Fruit fly (Drosophila melanogaster) whole organism, embryonic: ENCODE measurements around the gene CG5835.

Experiments used
- Adf1 ChIP-seq: fragments of 200-800 bp; sonication (Bioruptor generic); IDR thresholded peaks from 2 replicates; pipeline ENCODE4 v1.3.6; 2022; ENCODE audit warnings: missing biosample characterization, missing genetic modification characterization
- Blimp-1 ChIP-seq: fragments of 200-800 bp; sonication (Bioruptor generic); optimal IDR thresholded peaks from 3 replicates; lab custom pipeline; 2018; ENCODE audit warnings: missing biosample characterization, missing genetic modification characterization, mild to moderate bottlenecking, moderate library complexity, missing genetic modification reagents
- CG10209 ChIP-seq: fragments of 200-800 bp; sonication (Bioruptor generic); optimal IDR thresholded peaks from 3 replicates; lab custom pipeline; 2017; ENCODE audit warnings: missing biosample characterization, mild to moderate bottlenecking, missing genetic modification characterization, missing genetic modification reagents
- CG10959 ChIP-seq: fragments of 200-800 bp; sonication (Bioruptor generic); IDR thresholded peaks from 2 replicates; pipeline ENCODE4 v1.3.6; 2022; ENCODE audit warnings: missing biosample characterization, missing genetic modification characterization
- CG11093 ChIP-seq: fragments of 200-800 bp; sonication (Bioruptor generic); IDR thresholded peaks from 3 replicates; pipeline ENCODE4 v1.3.6; 2022; ENCODE audit warnings: missing biosample characterization, missing genetic modification characterization
- CG11398 ChIP-seq: fragments of 200-800 bp; sonication (Bioruptor generic); optimal IDR thresholded peaks from 2 replicates; lab custom pipeline; 2016; ENCODE audit warnings: missing biosample characterization, missing genetic modification characterization
- CG11504 ChIP-seq: fragments of 200-800 bp; sonication (Bioruptor generic); optimal IDR thresholded peaks from 3 replicates; lab custom pipeline; 2019; ENCODE audit warnings: missing biosample characterization, mild to moderate bottlenecking, missing genetic modification characterization, moderate library complexity
- CG13424 ChIP-seq: fragments of 200-800 bp; sonication (Bioruptor generic); optimal IDR thresholded peaks from 2 replicates; lab custom pipeline; 2019; ENCODE audit warnings: missing biosample characterization, mild to moderate bottlenecking, missing genetic modification characterization, moderate library complexity
- CG17328 ChIP-seq: fragments of 200-800 bp; sonication (Bioruptor generic); IDR thresholded peaks from 2 replicates; pipeline ENCODE4 v1.3.6; 2022; ENCODE audit warnings: missing biosample characterization, missing genetic modification characterization
- CG18599 ChIP-seq: fragments of 200-800 bp; sonication (Bioruptor generic); optimal IDR thresholded peaks from 3 replicates; lab custom pipeline; 2017; ENCODE audit warnings: missing biosample characterization, missing genetic modification characterization, mild to moderate bottlenecking, moderate library complexity, missing genetic modification reagents
- CG2129 ChIP-seq: fragments of 200-800 bp; sonication (Bioruptor generic); IDR thresholded peaks from 2 replicates; pipeline ENCODE4 v1.3.6; 2022; ENCODE audit warnings: missing biosample characterization, missing genetic modification characterization; ENCODE audit not compliant: partially characterized antibody
- CG32772 ChIP-seq: fragments of 200-800 bp; sonication (Bioruptor generic); IDR thresholded peaks from 2 replicates; pipeline ENCODE4 v1.3.6; 2022; ENCODE audit warnings: missing biosample characterization, missing genetic modification characterization
- CG4854 ChIP-seq: fragments of 200-800 bp; sonication (Bioruptor generic); optimal IDR thresholded peaks from 2 replicates; lab custom pipeline; 2016; ENCODE audit warnings: missing biosample characterization, missing genetic modification characterization, inconsistent platforms
- CG6765 ChIP-seq: fragments of 200-800 bp; sonication (Bioruptor generic); optimal IDR thresholded peaks from 3 replicates; lab custom pipeline; 2017; ENCODE audit warnings: missing biosample characterization, mild to moderate bottlenecking, missing genetic modification characterization
- CG7357 ChIP-seq: fragments of 200-800 bp; sonication (Bioruptor generic); IDR thresholded peaks from 3 replicates; pipeline ENCODE4 v1.3.6; 2022; ENCODE audit warnings: missing biosample characterization, missing genetic modification characterization
- CG8089 ChIP-seq: fragments of 200-800 bp; sonication (Bioruptor generic); optimal IDR thresholded peaks from 3 replicates; lab custom pipeline; 2016; ENCODE audit warnings: missing biosample characterization, missing genetic modification characterization
- Camta ChIP-seq: fragments of 200-800 bp; sonication (Bioruptor generic); optimal IDR thresholded peaks from 2 replicates; lab custom pipeline; 2016; ENCODE audit warnings: missing biosample characterization, missing genetic modification characterization
- Dp ChIP-seq: fragments of 200-800 bp; sonication (Bioruptor generic); optimal IDR thresholded peaks from 2 replicates; lab custom pipeline; 2018; ENCODE audit warnings: missing biosample characterization, mild to moderate bottlenecking, missing genetic modification characterization, moderate library complexity
- E2f1 ChIP-seq: fragments of 200-800 bp; sonication (Bioruptor generic); IDR thresholded peaks from 2 replicates; pipeline ENCODE4 v1.3.6; 2022; ENCODE audit warnings: missing biosample characterization, missing genetic modification characterization
- E2f2 ChIP-seq: fragments of 200-800 bp; sonication (Bioruptor generic); IDR thresholded peaks from 2 replicates; pipeline ENCODE4 v1.3.6; 2022; ENCODE audit warnings: missing biosample characterization, missing genetic modification characterization
- H15 ChIP-seq: fragments of 200-800 bp; sonication (Bioruptor generic); IDR thresholded peaks from 3 replicates; pipeline ENCODE4 v1.3.6; 2022; ENCODE audit warnings: missing biosample characterization, missing genetic modification characterization
- HmgZ ChIP-seq: fragments of 200-800 bp; sonication (Bioruptor generic); optimal IDR thresholded peaks from 2 replicates; lab custom pipeline; 2018; ENCODE audit warnings: missing biosample characterization, mild to moderate bottlenecking, missing genetic modification characterization
- Hr39 ChIP-seq: fragments of >200 bp; optimal IDR thresholded peaks from 2 replicates; lab custom pipeline; 2017
- Med ChIP-seq: fragments of 200-800 bp; sonication (Bioruptor generic); peaks from one replicate; lab custom pipeline; 2016; ENCODE audit warnings: missing biosample characterization, missing genetic modification characterization, mild to moderate bottlenecking, inconsistent platforms, moderate library complexity
- Pdp1 ChIP-seq, 2 experiments: fragments of 200-800 bp; sonication (Bioruptor generic); optimal IDR thresholded peaks; 3 replicates each; lab custom pipeline; 2016; ENCODE audit warnings: missing biosample characterization in 2 of 2, missing genetic modification characterization in 2 of 2, mild to moderate bottlenecking in 1 of 2, moderate library complexity in 1 of 2
- Scr ChIP-seq: fragments of 200-800 bp; sonication (Bioruptor generic); IDR thresholded peaks from 2 replicates; pipeline ENCODE4 v1.3.6; 2022; ENCODE audit warnings: missing biosample characterization, missing genetic modification characterization; ENCODE audit not compliant: partially characterized antibody
- Sin3A ChIP-seq: fragments of >200 bp; optimal IDR thresholded peaks from 2 replicates; lab custom pipeline; 2018
- Spps ChIP-seq: fragments of 200-800 bp; sonication (Bioruptor generic); optimal IDR thresholded peaks from 2 replicates; lab custom pipeline; 2018; ENCODE audit warnings: missing biosample characterization, mild to moderate bottlenecking, missing genetic modification characterization
- Trl ChIP-seq, 3 experiments: fragments of >200 bp in 2 of 3; fragments of 200-800 bp in 1 of 3; sonication (Bioruptor generic) in 1 of 3; optimal IDR thresholded peaks; 2 replicates in 1 of 3; 3 replicates in 2 of 3; lab custom pipeline; 2016 to 2017; ENCODE audit warnings: missing biosample characterization in 1 of 3, missing genetic modification characterization in 1 of 3
- ase ChIP-seq: fragments of 200-800 bp; sonication (Bioruptor generic); IDR thresholded peaks from 3 replicates; pipeline ENCODE4 v1.3.6; 2022; ENCODE audit warnings: missing biosample characterization, missing genetic modification characterization
- corto ChIP-seq: fragments of 200-800 bp; sonication (Bioruptor generic); optimal IDR thresholded peaks from 2 replicates; lab custom pipeline; 2016; ENCODE audit warnings: missing biosample characterization, mild to moderate bottlenecking, missing genetic modification characterization, moderate library complexity
- dimm ChIP-seq: fragments of 200-800 bp; sonication (Bioruptor generic); IDR thresholded peaks from 2 replicates; pipeline ENCODE4 v1.3.6; 2022; ENCODE audit warnings: missing biosample characterization, missing genetic modification characterization
- exex ChIP-seq: fragments of 200-800 bp; sonication (Bioruptor generic); optimal IDR thresholded peaks from 4 replicates; lab custom pipeline; 2018; ENCODE audit warnings: missing biosample characterization, mild to moderate bottlenecking, missing genetic modification characterization, moderate library complexity
- fru ChIP-seq: fragments of >200 bp; optimal IDR thresholded peaks from 2 replicates; lab custom pipeline; 2017
- h ChIP-seq: fragments of >200 bp; optimal IDR thresholded peaks from 2 replicates; lab custom pipeline; 2017
- lab ChIP-seq: fragments of 200-800 bp; sonication (Bioruptor generic); optimal IDR thresholded peaks from 3 replicates; lab custom pipeline; 2017; ENCODE audit warnings: missing biosample characterization, missing genetic modification characterization, mild to moderate bottlenecking, moderate library complexity, missing genetic modification reagents
- mam ChIP-seq: fragments of 200-800 bp; sonication (Bioruptor generic); optimal IDR thresholded peaks from 3 replicates; lab custom pipeline; 2016; ENCODE audit warnings: missing biosample characterization, missing genetic modification characterization
- pb ChIP-seq: fragments of 200-800 bp; sonication (Bioruptor generic); optimal IDR thresholded peaks from 3 replicates; lab custom pipeline; 2016; ENCODE audit warnings: missing biosample characterization, missing genetic modification characterization
- ranshi ChIP-seq: fragments of 200-800 bp; sonication (Bioruptor generic); IDR thresholded peaks from 2 replicates; pipeline ENCODE4 v1.3.6; 2022; ENCODE audit warnings: missing biosample characterization, missing genetic modification characterization
- rib ChIP-seq: fragments of 200-800 bp; sonication (Bioruptor generic); IDR thresholded peaks from 2 replicates; pipeline ENCODE4 v1.3.6; 2022; ENCODE audit warnings: missing biosample characterization, missing genetic modification characterization
- sens ChIP-seq: fragments of 200-800 bp; sonication (Bioruptor generic); peaks from one replicate; lab custom pipeline; 2016; ENCODE audit warnings: missing biosample characterization, missing genetic modification characterization
- sug ChIP-seq: fragments of 200-800 bp; optimal IDR thresholded peaks from 2 replicates; lab custom pipeline; 2019; ENCODE audit warnings: missing biosample characterization, mild to moderate bottlenecking, missing genetic modification characterization, moderate library complexity
- trem ChIP-seq: fragments of 200-800 bp; optimal IDR thresholded peaks from 3 replicates; lab custom pipeline; 2019; ENCODE audit warnings: missing biosample characterization, mild to moderate bottlenecking, missing genetic modification characterization, moderate library complexity
- unc-4 ChIP-seq: fragments of 200-800 bp; sonication (Bioruptor generic); IDR thresholded peaks from 2 replicates; pipeline ENCODE4 v1.3.6; 2022; ENCODE audit warnings: missing biosample characterization, missing genetic modification characterization; ENCODE audit not compliant: partially characterized antibody

The CG5835 gene

DNA sequence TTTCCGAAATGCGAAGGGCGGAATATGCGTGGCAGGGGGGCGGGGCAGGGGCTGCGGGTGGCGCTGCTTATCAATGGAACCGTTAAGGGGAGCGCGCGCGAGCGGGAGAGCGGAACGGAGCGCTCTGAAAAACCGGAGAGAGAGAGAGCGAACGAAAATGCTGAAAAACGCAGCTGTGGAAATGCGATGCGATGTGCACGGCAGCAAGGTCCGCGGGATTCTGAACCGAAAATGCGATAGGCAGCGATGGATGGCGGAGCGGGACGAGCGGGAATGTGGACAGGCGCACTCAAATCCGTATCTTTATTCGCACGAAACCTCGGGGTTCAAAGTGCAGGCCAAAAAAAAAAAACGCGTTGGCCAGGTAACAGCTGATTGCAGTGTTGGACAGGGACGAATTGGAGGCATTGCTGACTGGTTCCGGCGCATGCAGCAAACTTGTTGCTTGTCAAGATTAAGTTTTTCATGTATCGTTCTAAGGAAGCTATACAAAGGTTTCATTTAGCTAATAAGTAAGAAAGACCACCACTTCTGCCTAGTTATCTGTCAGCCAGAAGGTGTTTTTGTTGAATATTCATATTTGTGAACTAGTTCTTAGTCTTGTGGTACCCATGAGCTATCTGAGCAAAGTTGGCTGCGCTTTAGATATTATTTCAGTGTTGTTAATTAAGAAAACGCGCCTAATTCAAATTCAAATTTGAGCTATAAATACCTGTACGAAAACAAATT is 5.8 kb downstream of the CG5835 start, which contains the start of gene Ppcs (continued):
- TF ChIP-seq Camta (peak; percentile 63), CG7357 (no peak), ase (GFP tag; lab: Robert Waterston, UW) (no peak), CG17328 (0 out of 2 replicates have a peak, but pooled peaks have one; percentile 28), Pdp1 (GFP tag; optimal IDR thresholded peaks at IDR 0.05; lab: Kevin White, UChicago) (peak; percentile 38 to 59), Hr39 (no peak), CG11093 (GFP tag; lab: Robert Waterston, UW) (no peak), fru (lab: Kevin White, UChicago) (no peak), dimm (no peak), CG10959 (GFP tag; lab: Robert Waterston, UW) (no peak; the same call in 1 of the 2 replicates), Scr (GFP tag; lab: Robert Waterston, UW) (peak; percentile 31), CG6765 (GFP tag; lab: Kevin White, UChicago) (peak; percentile 4), Blimp-1 (peak; percentile 18), pb (peak; percentile 68)

DNA sequence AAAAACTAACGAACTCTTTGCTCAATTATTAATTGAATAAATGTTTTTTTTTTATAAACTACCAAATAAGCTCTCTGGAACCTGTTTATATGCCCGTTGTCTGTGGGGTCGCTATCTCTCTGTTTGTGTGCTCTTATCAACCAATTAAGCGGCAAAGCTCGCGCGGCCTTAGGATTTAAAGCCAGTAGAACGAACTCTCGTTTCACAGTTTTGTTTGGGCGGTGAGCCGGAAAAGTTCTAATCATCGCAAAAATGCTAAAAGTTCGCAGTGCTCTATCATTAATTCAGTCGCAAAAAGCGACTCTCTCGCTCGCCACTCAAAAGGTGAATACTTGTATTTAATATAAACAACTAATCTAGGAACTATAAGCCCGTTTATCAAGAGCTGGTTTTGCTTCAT is 18.5 kb downstream of the CG5835 start, which contains the start of gene Cyp12a4:
Cyp12a4 (plus strand) TSS at position 202 of the 400 bp plus-strand sequence.
- TF ChIP-seq Dp (GFP tag; lab: Kevin White, UChicago) (no peak), trem (tag; lab: Kevin White, UChicago) (no peak), E2f2 (no peak), rib (peak; percentile 56; the same call in 1 of the 2 replicates), Sin3A (lab: Kevin White, UChicago) (no peak), CG13424 (no peak), exex (tag; lab: Kevin White, UChicago) (peak; percentile 76), mam (no peak), CG8089 (GFP tag; lab: Kevin White, UChicago) (no peak), CG10209 (no peak), Med (GFP tag; lab: Kevin White, UChicago) (peak; percentile 23), Adf1 (GFP tag; lab: Robert Waterston, UW) (peak; percentile 15; the same call in 1 of the 2 replicates), ranshi (no peak), unc-4 (GFP tag; lab: Robert Waterston, UW) (no peak), corto (GFP tag; lab: Kevin White, UChicago) (no peak), Spps (tag; lab: Kevin White, UChicago) (no peak), E2f1 (GFP tag; lab: Robert Waterston, UW) (no peak), CG11398 (GFP tag; lab: Kevin White, UChicago) (no peak), Trl (optimal IDR thresholded peaks at IDR 0.05; lab: Kevin White, UChicago) (peak in 1 of 2 experiments; percentile 16), Trl (GFP tag; optimal IDR thresholded peaks at IDR 0.05; lab: Kevin White, UChicago) (no peak), CG4854 (GFP tag; lab: Kevin White, UChicago) (no peak), CG2129 (GFP tag; lab: Robert Waterston, UW) (no peak), h (lab: Kevin White, UChicago) (no peak), lab (peak; percentile 38), sug (tag; lab: Kevin White, UChicago) (peak; percentile 78), CG11504 (tag; lab: Kevin White, UChicago) (no peak), CG32772 (GFP tag; lab: Robert Waterston, UW) (no peak), H15 (no peak), CG18599 (GFP tag; lab: Kevin White, UChicago) (peak; percentile 8), sens (peak; percentile 21), HmgZ (no peak)
